Worm (Caenorhabditis elegans) whole organism, young adult: ENCODE data around the gene sdz-8.
A peak's percentile ranks its signal among the peaks of the same experiment; 100 is the strongest.

Experiments used
- B0336.3 ChIP-seq: fragments of 200-800 bp; sonication (Bioruptor generic); IDR thresholded peaks from 2 replicates; pipeline ENCODE4 v1.3.6; 2022; ENCODE audit warnings: missing genetic modification characterization, missing compliant biosample characterization
- C17E4.6 ChIP-seq: fragments of 200-800 bp; sonication (Bioruptor generic); IDR thresholded peaks from 2 replicates; pipeline ENCODE4 v1.3.6; 2022; ENCODE audit warnings: missing genetic modification reagents, missing genetic modification characterization, missing compliant biosample characterization
- D2030.7 ChIP-seq: fragments of 200-800 bp; sonication (Bioruptor generic); IDR thresholded peaks from 2 replicates; pipeline ENCODE4 v1.3.6; 2022; ENCODE audit warnings: missing genetic modification reagents, missing genetic modification characterization, missing compliant biosample characterization
- F22D6.2 ChIP-seq: sonication (generic microtip); optimal IDR thresholded peaks from 2 replicates; lab custom pipeline; 2016; ENCODE audit warnings: mild to moderate bottlenecking, missing genetic modification characterization, missing compliant biosample characterization
- F39B2.1 ChIP-seq: fragments of 200-800 bp; sonication (Bioruptor generic); IDR thresholded peaks from 2 replicates; pipeline ENCODE4 v1.3.6; 2022; ENCODE audit warnings: missing genetic modification reagents, missing genetic modification characterization, missing compliant biosample characterization
- F55B11.4 ChIP-seq: sonication (generic microtip); optimal IDR thresholded peaks from 2 replicates; lab custom pipeline; 2016; ENCODE audit warnings: missing compliant biosample characterization, missing genetic modification characterization, borderline replicate concordance; ENCODE audit not compliant: insufficient read depth
- F57C9.4 ChIP-seq: sonication (generic microtip); optimal IDR thresholded peaks from 2 replicates; lab custom pipeline; 2017; ENCODE audit warnings: mild to moderate bottlenecking, missing genetic modification characterization, missing compliant biosample characterization
- T07F8.4 ChIP-seq: sonication (generic microtip); optimal IDR thresholded peaks from 2 replicates; lab custom pipeline; 2016; ENCODE audit warnings: mild to moderate bottlenecking, missing genetic modification characterization, moderate library complexity, missing compliant biosample characterization
- Y53G8AR.9 ChIP-seq: fragments of 200-800 bp; sonication (Bioruptor generic); conservative IDR thresholded peaks from 2 replicates; pipeline ENCODE4 v1.3.6; 2022; ENCODE audit warnings: missing genetic modification reagents, missing genetic modification characterization, missing compliant biosample characterization
- Y56A3A.18 ChIP-seq: fragments of 200-800 bp; sonication (Bioruptor generic); IDR thresholded peaks from 2 replicates; pipeline ENCODE4 v1.3.6; 2022; ENCODE audit warnings: missing genetic modification reagents, missing genetic modification characterization, missing compliant biosample characterization
- akir-1 ChIP-seq: fragments of 200-800 bp; sonication (Bioruptor generic); optimal IDR thresholded peaks from 2 replicates; lab custom pipeline; 2018; ENCODE audit warnings: mild to moderate bottlenecking, missing genetic modification characterization, moderate library complexity, missing compliant biosample characterization
- ama-1 ChIP-seq, 3 experiments: fragments of 150-350 bp in 1 of 3; sonication (generic microtip) in 2 of 3; optimal IDR thresholded peaks; 2 replicates each; lab custom pipeline; 2014 to 2018; ENCODE audit warnings: missing biosample characterization in 2 of 3, missing genetic modification characterization in 2 of 3, missing genetic modification reagents in 2 of 3
- aptf-2 ChIP-seq: fragments of 200-800 bp; sonication (Bioruptor generic); conservative IDR thresholded peaks from 2 replicates; pipeline ENCODE4 v1.3.6; 2022; ENCODE audit warnings: missing genetic modification reagents, missing genetic modification characterization, missing compliant biosample characterization
- ceh-100 ChIP-seq: fragments of 200-800 bp; sonication (Bioruptor generic); IDR thresholded peaks from 2 replicates; pipeline ENCODE4 v1.3.6; 2022; ENCODE audit warnings: missing genetic modification reagents, missing genetic modification characterization, missing compliant biosample characterization
- ceh-40 ChIP-seq: fragments of 200-800 bp; sonication (Bioruptor generic); IDR thresholded peaks from 2 replicates; pipeline ENCODE4 v1.3.6; 2022; ENCODE audit warnings: missing genetic modification characterization, missing compliant biosample characterization
- ceh-58 ChIP-seq: fragments of 200-800 bp; sonication (Bioruptor generic); IDR thresholded peaks from 2 replicates; pipeline ENCODE4 v1.3.6; 2022; ENCODE audit warnings: missing genetic modification characterization, missing compliant biosample characterization
- ceh-79 ChIP-seq: sonication (generic microtip); optimal IDR thresholded peaks from 2 replicates; lab custom pipeline; 2017; ENCODE audit warnings: mild to moderate bottlenecking, missing genetic modification characterization, missing compliant biosample characterization
- dpff-1 ChIP-seq: sonication (generic microtip); optimal IDR thresholded peaks from 2 replicates; lab custom pipeline; 2017; ENCODE audit warnings: mild to moderate bottlenecking, missing genetic modification characterization, missing compliant biosample characterization
- dpl-1 ChIP-seq: fragments of 150-350 bp; optimal IDR thresholded peaks from 2 replicates; lab custom pipeline; 2014; ENCODE audit warnings: missing biosample characterization, missing genetic modification reagents, missing genetic modification characterization
- ets-4 ChIP-seq: fragments of 200-800 bp; sonication (Bioruptor generic); optimal IDR thresholded peaks from 2 replicates; lab custom pipeline; 2018; ENCODE audit warnings: mild to moderate bottlenecking, missing genetic modification characterization, missing compliant biosample characterization
- fkh-3 ChIP-seq: sonication (generic microtip); optimal IDR thresholded peaks from 2 replicates; lab custom pipeline; 2016; ENCODE audit warnings: mild to moderate bottlenecking, missing genetic modification characterization, missing compliant biosample characterization
- gei-17 ChIP-seq: fragments of 200-800 bp; sonication (Bioruptor generic); optimal IDR thresholded peaks from 2 replicates; lab custom pipeline; 2018; ENCODE audit warnings: mild to moderate bottlenecking, missing genetic modification characterization, missing compliant biosample characterization
- hmg-1.2 ChIP-seq: fragments of 200-800 bp; sonication (Bioruptor generic); IDR thresholded peaks from 2 replicates; pipeline ENCODE4 v1.3.6; 2022; ENCODE audit warnings: missing genetic modification reagents, missing genetic modification characterization, missing compliant biosample characterization
- lin-35 ChIP-seq, 3 experiments: fragments of 150-350 bp in 2 of 3; sonication (generic microtip) in 1 of 3; optimal IDR thresholded peaks; 2 replicates each; lab custom pipeline; 2014 to 2018; ENCODE audit warnings: missing biosample characterization in 3 of 3, missing genetic modification characterization in 3 of 3, missing genetic modification reagents in 3 of 3
- lir-1 ChIP-seq: fragments of 200-800 bp; sonication (Bioruptor generic); conservative IDR thresholded peaks from 2 replicates; pipeline ENCODE4 v1.3.6; 2022; ENCODE audit warnings: missing genetic modification reagents, missing genetic modification characterization, missing compliant biosample characterization
- lsy-27 ChIP-seq: sonication (generic microtip); optimal IDR thresholded peaks from 2 replicates; lab custom pipeline; 2017; ENCODE audit warnings: missing genetic modification characterization, mild to moderate bottlenecking, missing compliant biosample characterization, antibody characterized with exemption, missing genotype, borderline replicate concordance; ENCODE audit not compliant: insufficient read depth
- madf-8 ChIP-seq: fragments of 200-800 bp; sonication (Bioruptor generic); conservative IDR thresholded peaks from 2 replicates; pipeline ENCODE4 v1.3.6; 2022; ENCODE audit warnings: missing genetic modification reagents, missing genetic modification characterization, missing compliant biosample characterization
- mcd-1 ChIP-seq: fragments of 200-800 bp; sonication (Bioruptor generic); IDR thresholded peaks from 2 replicates; pipeline ENCODE4 v1.3.6; 2022; ENCODE audit warnings: missing genetic modification reagents, missing genetic modification characterization, missing compliant biosample characterization
- mxl-1 ChIP-seq: sonication (generic microtip); optimal IDR thresholded peaks from 2 replicates; lab custom pipeline; 2016; ENCODE audit warnings: missing genetic modification characterization, missing compliant biosample characterization
- nfya-1 ChIP-seq: sonication (generic microtip); optimal IDR thresholded peaks from 2 replicates; lab custom pipeline; 2017; ENCODE audit warnings: antibody characterized with exemption, missing compliant biosample characterization, missing genetic modification characterization, borderline replicate concordance; ENCODE audit not compliant: insufficient read depth
- nfya-2 ChIP-seq: fragments of 200-800 bp; sonication (Bioruptor generic); IDR thresholded peaks from 2 replicates; pipeline ENCODE4 v1.3.6; 2022; ENCODE audit warnings: missing genetic modification reagents, missing genetic modification characterization, missing compliant biosample characterization
- nhr-120 ChIP-seq: fragments of 200-800 bp; sonication (Bioruptor generic); IDR thresholded peaks from 2 replicates; pipeline ENCODE4 v1.3.6; 2022; ENCODE audit warnings: missing genetic modification characterization, missing compliant biosample characterization
- nhr-27 ChIP-seq: fragments of 200-800 bp; sonication (Bioruptor generic); optimal IDR thresholded peaks from 2 replicates; lab custom pipeline; 2018; ENCODE audit warnings: mild to moderate bottlenecking, missing genetic modification characterization, moderate library complexity, missing compliant biosample characterization
- pbrm-1 ChIP-seq: fragments of 200-800 bp; sonication (Bioruptor generic); IDR thresholded peaks from 2 replicates; pipeline ENCODE4 v1.3.6; 2022; ENCODE audit warnings: missing genetic modification reagents, missing genetic modification characterization, missing compliant biosample characterization
- pha-4 ChIP-seq: fragments of 150-350 bp; sonication (generic microtip); optimal IDR thresholded peaks from 2 replicates; lab custom pipeline; 2014; ENCODE audit warnings: missing biosample characterization, missing genetic modification reagents, missing genetic modification characterization
- rcor-1 ChIP-seq: fragments of 200-800 bp; sonication (Bioruptor generic); IDR thresholded peaks from 2 replicates; pipeline ENCODE4 v1.3.6; 2022; ENCODE audit warnings: missing genetic modification reagents, missing genetic modification characterization, missing compliant biosample characterization
- rec-8 ChIP-seq, 2 experiments: sonication (generic microtip); optimal IDR thresholded peaks; 2 replicates each; lab custom pipeline; 2016; ENCODE audit warnings: mild to moderate bottlenecking in 2 of 2, missing genetic modification characterization in 2 of 2, missing genetic modification reagents in 2 of 2, missing genotype in 2 of 2, missing biosample characterization in 1 of 2, missing compliant biosample characterization in 1 of 2, moderate library complexity in 1 of 2
- rpc-1 ChIP-seq, 2 experiments: fragments of 150-350 bp in 1 of 2; sonication (generic microtip) in 1 of 2; optimal IDR thresholded peaks; 2 replicates each; lab custom pipeline; 2014 to 2018; ENCODE audit warnings: missing biosample characterization in 1 of 2, missing genetic modification characterization in 1 of 2, missing genetic modification reagents in 1 of 2, missing genotype in 1 of 2
- snpc-1.3 ChIP-seq: sonication (generic microtip); optimal IDR thresholded peaks from 2 replicates; lab custom pipeline; 2017; ENCODE audit warnings: missing genetic modification characterization, mild to moderate bottlenecking, missing compliant biosample characterization, antibody characterized with exemption, moderate library complexity, missing genotype, missing genetic modification reagents; ENCODE audit not compliant: insufficient read depth
- snpc-3.4 ChIP-seq: sonication (generic microtip); optimal IDR thresholded peaks from 2 replicates; lab custom pipeline; 2017; ENCODE audit warnings: missing genetic modification characterization, mild to moderate bottlenecking, missing compliant biosample characterization, antibody characterized with exemption, moderate library complexity, missing genotype, missing genetic modification reagents
- sptf-2 ChIP-seq: fragments of 200-800 bp; sonication (Bioruptor generic); optimal IDR thresholded peaks from 2 replicates; lab custom pipeline; 2018; ENCODE audit warnings: mild to moderate bottlenecking, missing genetic modification characterization, missing compliant biosample characterization
- unc-130 ChIP-seq: sonication (generic microtip); optimal IDR thresholded peaks from 2 replicates; lab custom pipeline; 2016; ENCODE audit warnings: missing genetic modification reagents, missing genetic modification characterization, missing compliant biosample characterization
- zfh-2 ChIP-seq: fragments of 200-800 bp; sonication (Bioruptor generic); conservative IDR thresholded peaks from 2 replicates; pipeline ENCODE4 v1.3.6; 2022; ENCODE audit warnings: missing genetic modification reagents, missing genetic modification characterization, missing compliant biosample characterization
- ztf-18 ChIP-seq: sonication (generic microtip); optimal IDR thresholded peaks from 2 replicates; lab custom pipeline; 2016; ENCODE audit warnings: missing genotype, mild to moderate bottlenecking, missing genetic modification characterization, missing compliant biosample characterization
- ztf-22 ChIP-seq: fragments of 200-800 bp; sonication (Bioruptor generic); optimal IDR thresholded peaks from 2 replicates; lab custom pipeline; 2018; ENCODE audit warnings: mild to moderate bottlenecking, missing genetic modification characterization, moderate library complexity, missing compliant biosample characterization
- ztf-25 ChIP-seq: fragments of 200-800 bp; sonication (Bioruptor generic); IDR thresholded peaks from 2 replicates; pipeline ENCODE4 v1.3.6; 2022; ENCODE audit warnings: missing genetic modification reagents, missing genetic modification characterization, missing compliant biosample characterization
- ztf-6 ChIP-seq: fragments of 200-800 bp; sonication (Bioruptor generic); IDR thresholded peaks from 2 replicates; pipeline ENCODE4 v1.3.6; 2022; ENCODE audit warnings: missing genetic modification reagents, missing genetic modification characterization, missing compliant biosample characterization

The sdz-8 gene

DNA sequence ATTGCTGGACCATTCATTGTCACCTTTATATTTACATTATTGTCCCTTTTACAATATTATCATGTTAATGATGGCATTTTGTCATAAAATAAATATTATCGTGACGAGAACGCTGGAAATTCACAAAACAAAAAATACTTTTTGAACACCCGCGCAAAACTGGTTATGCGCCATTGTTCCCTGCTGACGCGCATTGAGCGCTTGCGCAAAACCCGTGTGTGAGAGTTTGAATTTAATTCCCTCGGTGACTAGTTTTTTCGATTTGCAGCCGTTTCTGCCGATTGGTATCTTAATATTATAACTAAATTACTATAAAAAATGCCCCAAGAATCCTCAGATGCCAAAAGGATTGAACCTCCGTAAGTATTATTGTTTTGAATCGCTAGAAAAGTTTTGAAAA, 5.5 kb upstream of the sdz-8 start, which contains the start of gene pafo-1 (continued):
- TF ChIP-seq C17E4.6 (GFP tag; lab: Robert Waterston, UW) (no peak), unc-130 (peak; percentile 57), Y56A3A.18 (GFP tag; lab: Robert Waterston, UW) (peak; percentile 82; the same call in 1 of the 2 replicates), gei-17 (GFP tag; lab: Kevin White, UChicago) (no peak), pha-4 (tag; lab: Kevin White, UChicago) (peak; percentile 16), ztf-6 (GFP tag; lab: Robert Waterston, UW) (no peak), mcd-1 (GFP tag; lab: Robert Waterston, UW) (peak; percentile 91), ztf-22 (GFP tag; lab: Kevin White, UChicago) (no peak), lsy-27 (tag; lab: Kevin White, UChicago) (no peak), Y53G8AR.9 (GFP tag; lab: Robert Waterston, UW) (peak; percentile 91), F55B11.4 (no peak), madf-8 (GFP tag; lab: Robert Waterston, UW) (peak; percentile 61), ceh-40 (no peak), nhr-27 (no peak), rcor-1 (GFP tag; lab: Robert Waterston, UW) (peak; percentile 88), nhr-120 (GFP tag; lab: Robert Waterston, UW) (no peak), aptf-2 (GFP tag; lab: Robert Waterston, UW) (no peak), nfya-2 (GFP tag; lab: Robert Waterston, UW) (no peak), fkh-3 (tag; lab: Kevin White, UChicago) (no peak), ceh-100 (GFP tag; lab: Robert Waterston, UW) (peak; percentile 84), B0336.3 (GFP tag; lab: Robert Waterston, UW) (peak; percentile 92), F57C9.4 (tag; lab: Kevin White, UChicago) (no peak), F39B2.1 (GFP tag; lab: Robert Waterston, UW) (no peak), ceh-58 (GFP tag; lab: Robert Waterston, UW) (no peak), hmg-1.2 (peak; percentile 64), pbrm-1 (GFP tag; lab: Robert Waterston, UW) (peak; percentile 91), ztf-18 (tag; lab: Kevin White, UChicago) (peak; percentile 99), dpff-1 (tag; lab: Kevin White, UChicago) (no peak), sptf-2 (GFP tag; lab: Kevin White, UChicago) (no peak), rec-8 (tag; optimal IDR thresholded peaks at IDR 0.05; lab: Kevin White, UChicago) (no peak), akir-1 (GFP tag; lab: Kevin White, UChicago) (no peak), lir-1 (GFP tag; lab: Robert Waterston, UW) (0 out of 2 replicates have a peak, but pooled peaks have one; percentile 42), ama-1 (optimal IDR thresholded peaks at IDR 0.05; lab: Kevin White, UChicago) (no peak), ama-1 (GFP tag; optimal IDR thresholded peaks at IDR 0.05; lab: Kevin White, UChicago) (no peak), snpc-1.3 (tag; lab: Kevin White, UChicago) (peak; percentile 40), D2030.7 (GFP tag; lab: Robert Waterston, UW) (peak; percentile 85), rpc-1 (optimal IDR thresholded peaks at IDR 0.05; lab: Kevin White, UChicago) (no peak), rpc-1 (tag; optimal IDR thresholded peaks at IDR 0.05; lab: Kevin White, UChicago) (no peak), F22D6.2 (tag; lab: Kevin White, UChicago) (peak; percentile 45), dpl-1 (GFP tag; lab: Kevin White, UChicago) (peak; percentile 95), T07F8.4 (tag; lab: Kevin White, UChicago) (no peak), mxl-1 (no peak), snpc-3.4 (tag; lab: Kevin White, UChicago) (peak; percentile 57), lin-35 (GFP tag; optimal IDR thresholded peaks at IDR 0.05; lab: Kevin White, UChicago) (peak; percentile 92 to 98 (median 93)), zfh-2 (no peak), nfya-1 (no peak), ztf-25 (GFP tag; lab: Robert Waterston, UW) (0 out of 2 replicates have a peak, but pooled peaks have one; percentile 58), ets-4 (GFP tag; lab: Kevin White, UChicago) (no peak), ceh-79 (tag; lab: Kevin White, UChicago) (no peak)
